Worm (Caenorhabditis elegans) whole organism, mixed stage, embryonic: ENCODE measurements around the gene coa-4.

Source experiments
- lin-13 ChIP-seq: fragments of 150-350 bp; optimal IDR thresholded peaks from 2 replicates; lab custom pipeline; 2014; ENCODE audit warnings: missing biosample characterization, missing genetic modification characterization
- lsy-2 ChIP-seq: fragments of 150-350 bp; optimal IDR thresholded peaks from 2 replicates; lab custom pipeline; 2014; ENCODE audit warnings: missing biosample characterization, missing genetic modification characterization
- nhr-2 ChIP-seq: fragments of 150-350 bp; optimal IDR thresholded peaks from 2 replicates; lab custom pipeline; 2014; ENCODE audit warnings: missing biosample characterization, missing genetic modification characterization
- nhr-237 ChIP-seq: fragments of 150-350 bp; optimal IDR thresholded peaks from 2 replicates; lab custom pipeline; 2014; ENCODE audit warnings: missing biosample characterization, missing genetic modification characterization
- nhr-76 ChIP-seq: sonication (generic microtip); optimal IDR thresholded peaks from 2 replicates; lab custom pipeline; 2017; ENCODE audit warnings: missing biosample characterization, missing genetic modification characterization
- snpc-4 ChIP-seq: fragments of 150-350 bp; optimal IDR thresholded peaks from 2 replicates; lab custom pipeline; 2014; ENCODE audit warnings: missing biosample characterization, missing genetic modification characterization
- unc-39 ChIP-seq: fragments of 150-350 bp; optimal IDR thresholded peaks from 2 replicates; lab custom pipeline; 2014; ENCODE audit warnings: missing biosample characterization, missing genetic modification characterization
- zip-8 ChIP-seq: fragments of 150-350 bp; optimal IDR thresholded peaks from 2 replicates; lab custom pipeline; 2014; ENCODE audit warnings: missing biosample characterization, missing genetic modification characterization
- ztf-11 ChIP-seq: fragments of 150-350 bp; optimal IDR thresholded peaks from 2 replicates; lab custom pipeline; 2014; ENCODE audit warnings: missing biosample characterization, missing genetic modification characterization

DNA sequence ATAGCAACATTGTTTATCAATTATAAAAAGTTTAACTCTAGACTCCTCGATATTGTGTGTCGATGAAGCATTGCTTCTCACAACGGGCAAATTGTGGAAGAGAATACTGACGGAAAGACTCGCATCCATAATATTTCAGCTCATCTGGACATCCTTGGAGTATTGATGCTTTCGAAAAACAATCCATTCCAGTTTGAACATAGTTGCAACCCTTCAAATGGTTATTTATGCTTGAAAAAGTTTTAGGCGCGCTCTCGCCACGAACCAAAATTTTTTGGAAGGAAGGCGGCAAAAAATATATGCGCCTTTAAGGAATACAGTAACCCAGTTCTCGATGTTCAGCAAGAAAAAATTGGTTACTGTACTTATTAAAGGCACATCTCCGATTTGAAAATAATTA is 12.9 kb downstream of the coa-4 start:
- TF ChIP-seq lin-13 (no peak), nhr-76 (no peak), snpc-4 (tag; lab: Kevin White, UChicago) (no peak), ztf-11 (tag; lab: Kevin White, UChicago) (no peak), nhr-237 (tag; lab: Kevin White, UChicago) (no peak), lsy-2 (tag; lab: Kevin White, UChicago) (no peak), unc-39 (tag; lab: Kevin White, UChicago) (no peak), nhr-2 (no peak), zip-8 (tag; lab: Kevin White, UChicago) (no peak)
